Fruit fly (Drosophila melanogaster): ENCODE data around the gene CanA1.

DNA sequence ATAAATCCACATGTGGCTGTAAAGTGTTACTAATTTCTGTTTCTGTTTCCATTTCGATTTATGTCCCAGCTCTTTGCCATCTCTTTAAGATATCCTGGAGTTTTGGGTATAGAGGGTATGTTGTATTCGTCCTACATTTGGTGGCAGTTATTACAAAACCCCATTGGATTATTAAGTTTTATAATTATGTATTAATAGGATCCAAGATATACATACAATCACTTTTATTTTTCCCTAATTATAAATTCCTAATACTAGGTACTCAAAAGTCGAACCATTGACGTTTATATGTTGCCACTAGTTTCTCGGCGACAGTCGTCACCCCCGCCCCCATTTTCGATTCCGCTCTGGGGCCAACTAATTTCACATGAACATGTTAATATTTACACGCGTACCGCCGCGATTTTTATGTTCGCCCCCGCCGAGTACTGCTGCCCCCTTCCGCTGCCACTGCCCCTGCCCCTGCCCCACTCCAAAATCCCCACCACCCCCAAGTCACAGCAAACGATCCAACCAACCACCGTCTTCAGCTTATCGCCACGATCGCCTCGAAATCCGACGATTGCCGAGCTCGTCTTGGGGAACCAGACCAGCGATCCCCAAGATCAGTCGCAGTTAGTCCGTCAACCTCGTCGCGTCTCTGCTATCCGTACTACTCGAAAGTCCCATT, 25.6 kb downstream of the CanA1 start, which contains the start of gene Sox100B:
- TF ChIP-seq usp (GFP tag; optimal IDR thresholded peaks at IDR 0.05): no peak
- no peak for TF ChIP-seq CG8478 (optimal IDR thresholded peaks at IDR 0.05)
- TF ChIP-seq Dll (optimal IDR thresholded peaks at IDR 0.05): no peak
- TF ChIP-seq psq (optimal IDR thresholded peaks at IDR 0.05): no peak
